Fruit fly (Drosophila melanogaster) whole organism, wandering third instar larva: Measurements from ENCODE around the gene TM9SF3.

Experiments
- Abd-B ChIP-seq: fragments of >200 bp; optimal IDR thresholded peaks from 2 replicates; lab custom pipeline; 2017; ENCODE audit warnings: missing biosample characterization, missing genetic modification characterization
- CG32264 ChIP-seq: fragments of 200-800 bp; sonication (Bioruptor generic); optimal IDR thresholded peaks from 2 replicates; lab custom pipeline; 2016; ENCODE audit warnings: missing biosample characterization, missing genetic modification characterization
- CG9705 ChIP-seq: fragments of 200-800 bp; sonication (Bioruptor generic); optimal IDR thresholded peaks from 2 replicates; lab custom pipeline; 2018; ENCODE audit warnings: missing biosample characterization, mild to moderate bottlenecking, missing genetic modification characterization
- CrebA ChIP-seq: fragments of 200-800 bp; sonication (Bioruptor generic); optimal IDR thresholded peaks from 2 replicates; lab custom pipeline; 2016; ENCODE audit warnings: missing biosample characterization, mild to moderate bottlenecking, missing genetic modification characterization, borderline replicate concordance
- Dif ChIP-seq: fragments of 200-275, 200-300 bp; sonication (Bioruptor generic); optimal IDR thresholded peaks from 2 replicates; lab custom pipeline; 2018; ENCODE audit warnings: missing biosample characterization, missing genetic modification characterization; ENCODE audit not compliant: partially characterized antibody
- GATAd ChIP-seq: sonication (Bioruptor generic); optimal IDR thresholded peaks from 2 replicates; lab custom pipeline; 2016; ENCODE audit warnings: missing biosample characterization, missing genetic modification characterization
- HLH106 ChIP-seq: fragments of 200-800 bp; optimal IDR thresholded peaks from 3 replicates; lab custom pipeline; 2019; ENCODE audit warnings: missing biosample characterization, mild to moderate bottlenecking, missing genetic modification characterization, moderate library complexity
- Hr78 ChIP-seq: fragments of >200 bp; optimal IDR thresholded peaks from 2 replicates; lab custom pipeline; 2017; ENCODE audit warnings: missing biosample characterization, missing genetic modification characterization
- Hr83 ChIP-seq: fragments of 200-300 bp; sonication (Bioruptor generic); optimal IDR thresholded peaks from 2 replicates; lab custom pipeline; 2016; ENCODE audit warnings: missing biosample characterization, mild to moderate bottlenecking, missing genetic modification characterization, moderate library complexity; ENCODE audit not compliant: poor library complexity, severe bottlenecking
- Jra ChIP-seq: sonication (Bioruptor generic); optimal IDR thresholded peaks from 2 replicates; lab custom pipeline; 2016; ENCODE audit warnings: missing biosample characterization, missing genetic modification characterization
- Mio ChIP-seq: sonication (Bioruptor generic); optimal IDR thresholded peaks from 2 replicates; lab custom pipeline; 2016; ENCODE audit warnings: missing biosample characterization, missing genetic modification characterization
- Myc ChIP-seq: fragments of >200 bp; optimal IDR thresholded peaks from 2 replicates; lab custom pipeline; 2017
- N ChIP-seq: fragments of >200 bp; optimal IDR thresholded peaks from 2 replicates; lab custom pipeline; 2018; ENCODE audit warnings: missing biosample characterization, missing external identifiers, missing genetic modification characterization
- OdsH ChIP-seq: fragments of 200-800 bp; sonication (Bioruptor generic); optimal IDR thresholded peaks from 2 replicates; lab custom pipeline; 2016; ENCODE audit warnings: missing biosample characterization, mild to moderate bottlenecking, missing genetic modification characterization
- Rel ChIP-seq, 2 experiments: fragments of 200-800 bp; sonication (Bioruptor generic) in 1 of 2; optimal IDR thresholded peaks; 2 replicates in 1 of 2; 3 replicates in 1 of 2; lab custom pipeline; 2016 to 2019; ENCODE audit warnings: mild to moderate bottlenecking in 2 of 2, missing biosample characterization in 2 of 2, missing genetic modification characterization in 2 of 2, moderate library complexity in 1 of 2
- Sp1 ChIP-seq: fragments of 200-800 bp; sonication (Bioruptor generic); optimal IDR thresholded peaks from 3 replicates; lab custom pipeline; 2019; ENCODE audit warnings: missing biosample characterization, mild to moderate bottlenecking, missing genetic modification characterization, moderate library complexity
- Vsx2 ChIP-seq: fragments of 200-300, 225-300 bp; sonication (Bioruptor generic); optimal IDR thresholded peaks from 2 replicates; lab custom pipeline; 2018; ENCODE audit warnings: missing biosample characterization, missing genetic modification characterization; ENCODE audit not compliant: partially characterized antibody
- br ChIP-seq: fragments of 200-800 bp; sonication (Bioruptor generic); optimal IDR thresholded peaks from 2 replicates; lab custom pipeline; 2016; ENCODE audit warnings: missing biosample characterization, missing genetic modification characterization
- brk ChIP-seq: fragments of 200-800 bp; sonication (Bioruptor generic); optimal IDR thresholded peaks from 2 replicates; lab custom pipeline; 2016; ENCODE audit warnings: missing biosample characterization, mild to moderate bottlenecking, missing genetic modification characterization
- dl ChIP-seq, 2 experiments: fragments of 175-275, 200-275 bp in 1 of 2; fragments of 200-275 bp in 1 of 2; sonication (Bioruptor generic); optimal IDR thresholded peaks; lab custom pipeline; 2018; ENCODE audit warnings: mild to moderate bottlenecking in 2 of 2, missing biosample characterization in 2 of 2, missing genetic modification characterization in 2 of 2, moderate library complexity in 2 of 2; ENCODE audit not compliant: partially characterized antibody in 2 of 2, insufficient read depth in 1 of 2
- dsf ChIP-seq: sonication (Bioruptor generic); optimal IDR thresholded peaks from 2 replicates; lab custom pipeline; 2016; ENCODE audit warnings: missing biosample characterization, missing genetic modification characterization, borderline replicate concordance
- ey ChIP-seq: fragments of 200-800 bp; sonication (Bioruptor generic); optimal IDR thresholded peaks from 2 replicates; lab custom pipeline; 2016; ENCODE audit warnings: missing biosample characterization, missing genetic modification characterization
- foxo ChIP-seq, 2 experiments: fragments of 200-800 bp; sonication (Bioruptor generic); optimal IDR thresholded peaks; 2 replicates in 1 of 2; 3 replicates in 1 of 2; lab custom pipeline; 2016 to 2017; ENCODE audit warnings: missing biosample characterization in 2 of 2, missing genetic modification characterization in 2 of 2
- h ChIP-seq: fragments of 200-800 bp; sonication (Bioruptor generic); optimal IDR thresholded peaks from 3 replicates; lab custom pipeline; 2016; ENCODE audit warnings: missing biosample characterization, mild to moderate bottlenecking, missing genetic modification characterization
- jim ChIP-seq: fragments of 175-275, 200-325 bp; sonication (Bioruptor generic); optimal IDR thresholded peaks from 2 replicates; lab custom pipeline; 2016; ENCODE audit warnings: missing biosample characterization, mild to moderate bottlenecking, missing genetic modification characterization
- lola ChIP-seq: fragments of >200 bp; optimal IDR thresholded peaks from 2 replicates; lab custom pipeline; 2017; ENCODE audit warnings: missing biosample characterization, missing genetic modification characterization
- pan ChIP-seq: fragments of >200 bp; optimal IDR thresholded peaks from 2 replicates; lab custom pipeline; 2017
- psq ChIP-seq: fragments of 200-800 bp; sonication (Bioruptor generic); optimal IDR thresholded peaks from 3 replicates; lab custom pipeline; 2017; ENCODE audit warnings: missing biosample characterization, mild to moderate bottlenecking, missing genetic modification characterization, moderate library complexity
- rgr ChIP-seq: fragments of 200-800 bp; sonication (Bioruptor generic); optimal IDR thresholded peaks from 3 replicates; lab custom pipeline; 2016; ENCODE audit warnings: missing biosample characterization, mild to moderate bottlenecking, missing genetic modification characterization
- sage ChIP-seq: fragments of 200-800 bp; sonication (Bioruptor generic); optimal IDR thresholded peaks from 2 replicates; lab custom pipeline; 2016; ENCODE audit warnings: missing biosample characterization, mild to moderate bottlenecking, missing genetic modification characterization
- tai ChIP-seq: sonication (Bioruptor generic); optimal IDR thresholded peaks from 2 replicates; lab custom pipeline; 2016; ENCODE audit warnings: missing biosample characterization, missing genetic modification characterization
- usp ChIP-seq: fragments of >200 bp; optimal IDR thresholded peaks from 2 replicates; lab custom pipeline; 2017; ENCODE audit warnings: missing biosample characterization, missing genetic modification characterization
- woc ChIP-seq: sonication (Bioruptor generic); optimal IDR thresholded peaks from 2 replicates; lab custom pipeline; 2016; ENCODE audit warnings: missing biosample characterization, mild to moderate bottlenecking, missing genetic modification characterization

Gene TM9SF3

DNA sequence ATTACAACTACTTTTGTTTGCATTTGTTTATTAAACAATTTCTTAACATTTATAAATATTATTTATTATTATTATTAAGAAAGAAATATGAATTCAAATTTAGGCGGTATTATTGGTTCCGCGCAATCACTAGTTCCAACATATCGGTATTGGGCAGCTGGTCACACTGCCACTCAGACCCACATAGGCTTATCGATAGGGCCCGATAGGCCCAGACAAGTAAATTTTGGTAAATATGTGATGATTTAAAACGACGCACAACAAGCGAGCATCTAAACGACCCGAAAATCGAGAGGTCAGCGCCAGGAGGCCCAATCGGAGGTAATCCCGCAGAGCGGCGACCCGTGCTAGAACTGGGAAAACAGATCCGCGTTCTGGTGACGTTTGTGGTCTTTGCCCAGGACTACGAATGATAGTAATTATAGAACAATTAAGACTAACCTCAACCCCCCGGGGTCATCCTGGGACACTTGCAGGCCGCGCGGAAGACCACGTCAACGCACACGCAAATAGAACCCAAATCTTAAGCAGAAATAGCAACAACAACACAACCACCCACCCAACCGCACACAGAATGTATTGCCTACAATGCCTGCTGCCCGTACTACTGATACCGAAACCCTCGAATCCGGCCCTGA, 38.6 kb downstream of the TM9SF3 start, which contains the start of gene bc10:
Gene bc10 (plus strand): TSS at position 181 of the 638 bp plus-strand sequence.
- TF ChIP-seq Hr83 (GFP tag; lab: Kevin White, UChicago) (peak; percentile 32), lola (GFP tag; lab: Kevin White, UChicago) (no peak), jim (GFP tag; lab: Kevin White, UChicago) (no peak), rgr (GFP tag; lab: Kevin White, UChicago) (peak; percentile 98), Rel (GFP tag; optimal IDR thresholded peaks at IDR 0.05; lab: Kevin White, UChicago) (no peak), Rel (tag; optimal IDR thresholded peaks at IDR 0.05; lab: Kevin White, UChicago) (peak; percentile 10)

- TF ChIP-seq Rel (GFP tag; optimal IDR thresholded peaks at IDR 0.05; lab: Kevin White, UChicago) (no peak), Rel (tag; optimal IDR thresholded peaks at IDR 0.05; lab: Kevin White, UChicago) (peak; percentile 96), dsf (no peak), Vsx2 (GFP tag; lab: Kevin White, UChicago) (peak; percentile 5)
Measured at dm6 chr3L:5563309-5564182, 40.2 kb downstream of the TM9SF3 start, which contains the start of the genes ScsbetaG and Sras. ScsbetaG (minus strand) TSS chr3L:5563691. Sras (plus strand) TSS chr3L:5563774.

dm6 chr3L:5562584-5562983, 41.2 kb downstream of the TM9SF3 start:
- TF ChIP-seq brk = no peak
- TF ChIP-seq Rel (GFP tag; optimal IDR thresholded peaks at IDR 0.05; lab: Kevin White, UChicago) = no peak
- peak; percentile 42 for TF ChIP-seq Rel (tag; optimal IDR thresholded peaks at IDR 0.05; lab: Kevin White, UChicago)

DNA sequence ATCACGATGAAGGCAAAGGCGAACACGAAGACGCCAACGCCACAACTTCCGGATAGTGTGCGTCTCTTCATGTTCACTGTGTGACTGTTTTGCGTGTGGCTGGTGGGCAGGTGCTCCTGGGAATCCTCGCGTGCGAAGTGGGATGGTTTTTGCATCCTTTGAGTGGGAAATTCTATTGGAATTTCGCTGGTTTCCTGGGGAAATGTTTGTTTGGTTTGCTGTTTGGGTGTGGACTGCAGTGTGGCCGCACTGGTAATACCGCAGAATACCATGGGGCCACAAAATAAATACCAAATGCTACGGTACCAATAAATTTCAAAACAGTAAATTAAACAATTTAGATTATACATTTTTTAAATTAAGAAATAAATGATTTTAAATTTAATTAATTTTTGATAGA, 42.4 kb downstream of the TM9SF3 start, which contains the start of gene sinu:
Gene sinu (minus strand): TSS at position 258 of the 400 bp plus-strand sequence.
- TF ChIP-seq Vsx2 (GFP tag; lab: Kevin White, UChicago) (peak; percentile 53), Rel (GFP tag; optimal IDR thresholded peaks at IDR 0.05; lab: Kevin White, UChicago) (no peak), Rel (tag; optimal IDR thresholded peaks at IDR 0.05; lab: Kevin White, UChicago) (no peak)

dm6 chr3L:5556195-5556594, 47.6 kb downstream of the TM9SF3 start:
- TF ChIP-seq tai (GFP tag; lab: Kevin White, UChicago) (no peak), dl (GFP tag; optimal IDR thresholded peaks at IDR 0.05; lab: Kevin White, UChicago; ENCODE audit: insufficient read depth in 1 of 2, partially characterized antibody in 2 of 2) (no peak), brk (no peak)

- no peak for TF ChIP-seq lola (GFP tag; lab: Kevin White, UChicago)
- TF ChIP-seq foxo (GFP tag; optimal IDR thresholded peaks at IDR 0.05; lab: Kevin White, UChicago) = peak in 1 of 2 experiments; percentile 77
- TF ChIP-seq h (GFP tag; lab: Kevin White, UChicago) = peak; percentile 75
- TF ChIP-seq woc (GFP tag; lab: Kevin White, UChicago) = peak; percentile 26
- no peak for TF ChIP-seq Abd-B (GFP tag; lab: Kevin White, UChicago)
- peak; percentile 66 for TF ChIP-seq sage (GFP tag; lab: Kevin White, UChicago)
- TF ChIP-seq dl (GFP tag; optimal IDR thresholded peaks at IDR 0.05; lab: Kevin White, UChicago; ENCODE audit: insufficient read depth in 1 of 2, partially characterized antibody in 2 of 2) = no peak
- TF ChIP-seq Jra (GFP tag; lab: Kevin White, UChicago) = no peak
- TF ChIP-seq jim (GFP tag; lab: Kevin White, UChicago) = no peak
- no peak for TF ChIP-seq Dif (GFP tag; lab: Kevin White, UChicago)
- no peak for TF ChIP-seq dsf
- TF ChIP-seq usp = no peak
- no peak for TF ChIP-seq Hr83 (GFP tag; lab: Kevin White, UChicago)
- peak; percentile 59 for TF ChIP-seq psq (GFP tag; lab: Kevin White, UChicago)
- no peak for TF ChIP-seq Hr78
- TF ChIP-seq GATAd (GFP tag; lab: Kevin White, UChicago) = no peak
- no peak for TF ChIP-seq pan (lab: Kevin White, UChicago)
- peak; percentile 50 for TF ChIP-seq CG9705 (GFP tag; lab: Kevin White, UChicago)
- peak; percentile 56 for TF ChIP-seq br (GFP tag; lab: Kevin White, UChicago)
- TF ChIP-seq Vsx2 (GFP tag; lab: Kevin White, UChicago) = no peak
- TF ChIP-seq tai (GFP tag; lab: Kevin White, UChicago) = no peak
- TF ChIP-seq CG32264 = no peak
- no peak for TF ChIP-seq Mio (GFP tag; lab: Kevin White, UChicago)
- TF ChIP-seq rgr (GFP tag; lab: Kevin White, UChicago) = peak; percentile 79
- TF ChIP-seq HLH106 = peak; percentile 87
- no peak for TF ChIP-seq Rel (GFP tag; optimal IDR thresholded peaks at IDR 0.05; lab: Kevin White, UChicago)
- peak; percentile 19 for TF ChIP-seq Rel (tag; optimal IDR thresholded peaks at IDR 0.05; lab: Kevin White, UChicago)
- TF ChIP-seq CrebA = no peak
- peak; percentile 65 for TF ChIP-seq Sp1 (GFP tag; lab: Kevin White, UChicago)
- TF ChIP-seq N (GFP tag; lab: Kevin White, UChicago) = no peak
- TF ChIP-seq OdsH = peak; percentile 59
- no peak for TF ChIP-seq brk
- TF ChIP-seq Myc (lab: Kevin White, UChicago) = no peak
- TF ChIP-seq ey = peak; percentile 65
Measured at dm6 chr3L:5554377-5554776, 49.4 kb downstream of the TM9SF3 start.
